Fruit fly (Drosophila melanogaster) whole organism, embryonic: Measurements from ENCODE around the gene plx.

Experiments used
- Abd-B ChIP-seq: fragments of 200-800 bp; sonication (Bioruptor generic); optimal IDR thresholded peaks from 2 replicates; lab custom pipeline; 2018; ENCODE audit warnings: missing biosample characterization, mild to moderate bottlenecking, missing genetic modification characterization, moderate library complexity
- CG10565 ChIP-seq: fragments of 200-800 bp; sonication (Bioruptor generic); optimal IDR thresholded peaks from 3 replicates; lab custom pipeline; 2016; ENCODE audit warnings: missing biosample characterization, mild to moderate bottlenecking, missing genetic modification characterization
- CG10959 ChIP-seq: fragments of 200-800 bp; sonication (Bioruptor generic); IDR thresholded peaks from 2 replicates; pipeline ENCODE4 v1.3.6; 2022; ENCODE audit warnings: missing biosample characterization, missing genetic modification characterization
- CG11247 ChIP-seq: fragments of 200-800 bp; sonication (Bioruptor generic); IDR thresholded peaks from 2 replicates; pipeline ENCODE4 v1.3.6; 2022; ENCODE audit warnings: missing biosample characterization, missing genetic modification characterization
- CG11560 ChIP-seq: fragments of 200-800 bp; sonication (Bioruptor generic); IDR thresholded peaks from 3 replicates; pipeline ENCODE4 v1.3.6; 2022; ENCODE audit warnings: missing biosample characterization, missing genetic modification characterization
- CG14667 ChIP-seq: fragments of 200-800 bp; sonication (Bioruptor generic); IDR thresholded peaks from 2 replicates; pipeline ENCODE4 v1.3.6; 2022; ENCODE audit warnings: missing biosample characterization, missing genetic modification characterization
- CG1603 ChIP-seq: fragments of 200-800 bp; sonication (Bioruptor generic); optimal IDR thresholded peaks from 2 replicates; lab custom pipeline; 2019; ENCODE audit warnings: missing biosample characterization, mild to moderate bottlenecking, missing genetic modification characterization, moderate library complexity
- CG16813 ChIP-seq: fragments of 200-800 bp; sonication (Bioruptor generic); IDR thresholded peaks from 3 replicates; pipeline ENCODE4 v1.3.6; 2022; ENCODE audit warnings: missing biosample characterization, missing genetic modification characterization; ENCODE audit not compliant: partially characterized antibody
- CG17568 ChIP-seq: fragments of 200-800 bp; sonication (Bioruptor generic); optimal IDR thresholded peaks from 2 replicates; lab custom pipeline; 2018; ENCODE audit warnings: missing biosample characterization, mild to moderate bottlenecking, missing genetic modification characterization, moderate library complexity
- CG17912 ChIP-seq: fragments of 200-800 bp; sonication (Bioruptor generic); optimal IDR thresholded peaks from 2 replicates; lab custom pipeline; 2018; ENCODE audit warnings: missing biosample characterization, mild to moderate bottlenecking, missing genetic modification characterization
- CG18262 ChIP-seq: fragments of 200-800 bp; optimal IDR thresholded peaks from 3 replicates; lab custom pipeline; 2019; ENCODE audit warnings: missing biosample characterization, mild to moderate bottlenecking, missing genetic modification characterization, moderate library complexity
- CG18476 ChIP-seq: fragments of 200-800 bp; sonication (Bioruptor generic); optimal IDR thresholded peaks from 2 replicates; lab custom pipeline; 2016; ENCODE audit warnings: missing biosample characterization, mild to moderate bottlenecking, missing genetic modification characterization
- CG2712 ChIP-seq: fragments of 200-800 bp; optimal IDR thresholded peaks from 3 replicates; lab custom pipeline; 2019; ENCODE audit warnings: missing biosample characterization, mild to moderate bottlenecking, missing genetic modification characterization, moderate library complexity
- CG30020 ChIP-seq: fragments of 200-800 bp; optimal IDR thresholded peaks from 2 replicates; lab custom pipeline; 2019; ENCODE audit warnings: missing biosample characterization, mild to moderate bottlenecking, missing genetic modification characterization, moderate library complexity
- CG31441 ChIP-seq: fragments of 200-800 bp; sonication (Bioruptor generic); IDR thresholded peaks from 2 replicates; pipeline ENCODE4 v1.3.6; 2022; ENCODE audit warnings: missing biosample characterization, missing genetic modification characterization
- CG3163 ChIP-seq: fragments of 200-800 bp; sonication (Bioruptor generic); optimal IDR thresholded peaks from 3 replicates; lab custom pipeline; 2016; ENCODE audit warnings: missing biosample characterization, missing genetic modification characterization
- CG3281 ChIP-seq: fragments of 200-800 bp; sonication (Bioruptor generic); optimal IDR thresholded peaks from 3 replicates; lab custom pipeline; 2017; ENCODE audit warnings: missing biosample characterization, mild to moderate bottlenecking, missing genetic modification characterization
- CG33213 ChIP-seq: fragments of 200-800 bp; sonication (Bioruptor generic); optimal IDR thresholded peaks from 3 replicates; lab custom pipeline; 2016; ENCODE audit warnings: missing biosample characterization, missing genetic modification characterization
- CG33557 ChIP-seq: fragments of 200-800 bp; sonication (Bioruptor generic); optimal IDR thresholded peaks from 2 replicates; lab custom pipeline; 2019; ENCODE audit warnings: missing biosample characterization, mild to moderate bottlenecking, missing genetic modification characterization, moderate library complexity
- CG34422 ChIP-seq: fragments of 200-800 bp; sonication (Bioruptor generic); IDR thresholded peaks from 3 replicates; pipeline ENCODE4 v1.3.6; 2022; ENCODE audit warnings: missing biosample characterization, missing genetic modification characterization
- CG5953 ChIP-seq: fragments of 200-800 bp; sonication (Bioruptor generic); IDR thresholded peaks from 2 replicates; pipeline ENCODE4 v1.3.6; 2022; ENCODE audit warnings: missing biosample characterization, missing genetic modification characterization
- CG6765 ChIP-seq: fragments of 200-800 bp; sonication (Bioruptor generic); optimal IDR thresholded peaks from 3 replicates; lab custom pipeline; 2017; ENCODE audit warnings: missing biosample characterization, mild to moderate bottlenecking, missing genetic modification characterization
- CG7357 ChIP-seq: fragments of 200-800 bp; sonication (Bioruptor generic); IDR thresholded peaks from 3 replicates; pipeline ENCODE4 v1.3.6; 2022; ENCODE audit warnings: missing biosample characterization, missing genetic modification characterization
- CTCF ChIP-seq: fragments of 200-800 bp; sonication (Bioruptor generic); optimal IDR thresholded peaks from 2 replicates; lab custom pipeline; 2017; ENCODE audit warnings: missing biosample characterization, mild to moderate bottlenecking, missing genetic modification characterization, moderate library complexity
- Doc2 ChIP-seq: fragments of 200-800 bp; sonication (Bioruptor generic); IDR thresholded peaks from 2 replicates; pipeline ENCODE4 v1.3.6; 2022; ENCODE audit warnings: missing biosample characterization, missing genetic modification characterization
- Doc3 ChIP-seq: fragments of 200-800 bp; sonication (Bioruptor generic); IDR thresholded peaks from 3 replicates; pipeline ENCODE4 v1.3.6; 2022; ENCODE audit warnings: missing biosample characterization, missing genetic modification characterization; ENCODE audit not compliant: partially characterized antibody
- E2f1 ChIP-seq: fragments of 200-800 bp; sonication (Bioruptor generic); IDR thresholded peaks from 2 replicates; pipeline ENCODE4 v1.3.6; 2022; ENCODE audit warnings: missing biosample characterization, missing genetic modification characterization
- ERR ChIP-seq: fragments of 200-800 bp; sonication (Bioruptor generic); optimal IDR thresholded peaks from 2 replicates; lab custom pipeline; 2016; ENCODE audit warnings: missing biosample characterization, missing genetic modification characterization
- Lhr ChIP-seq: fragments of 200-800 bp; sonication (Bioruptor generic); optimal IDR thresholded peaks from 3 replicates; lab custom pipeline; 2017; ENCODE audit warnings: mild to moderate bottlenecking, missing biosample characterization, missing genetic modification reagents, missing genetic modification characterization
- Mad ChIP-seq: fragments of 200-800 bp; sonication (Bioruptor generic); optimal IDR thresholded peaks from 2 replicates; lab custom pipeline; 2016; ENCODE audit warnings: missing biosample characterization, missing genetic modification characterization
- Mes4 ChIP-seq: fragments of 200-800 bp; sonication (Bioruptor generic); optimal IDR thresholded peaks from 2 replicates; lab custom pipeline; 2016; ENCODE audit warnings: missing biosample characterization, missing genetic modification characterization
- NfI ChIP-seq: fragments of 200-800 bp; sonication (Bioruptor generic); optimal IDR thresholded peaks from 3 replicates; lab custom pipeline; 2018; ENCODE audit warnings: missing biosample characterization, mild to moderate bottlenecking, missing genetic modification characterization, moderate library complexity
- Opbp ChIP-seq: fragments of 200-800 bp; sonication (Bioruptor generic); IDR thresholded peaks from 3 replicates; pipeline ENCODE4 v1.3.6; 2022; ENCODE audit warnings: missing biosample characterization, missing genetic modification characterization; ENCODE audit not compliant: partially characterized antibody
- Pdp1 ChIP-seq, 2 experiments: fragments of 200-800 bp; sonication (Bioruptor generic); optimal IDR thresholded peaks; 3 replicates each; lab custom pipeline; 2016; ENCODE audit warnings: missing biosample characterization in 2 of 2, missing genetic modification characterization in 2 of 2, mild to moderate bottlenecking in 1 of 2, moderate library complexity in 1 of 2
- Poxn ChIP-seq: fragments of 200-800 bp; sonication (Bioruptor generic); IDR thresholded peaks from 2 replicates; pipeline ENCODE4 v1.3.6; 2022; ENCODE audit warnings: missing biosample characterization, missing genetic modification characterization
- Ravus ChIP-seq: fragments of 200-800 bp; sonication (Bioruptor generic); IDR thresholded peaks from 2 replicates; pipeline ENCODE4 v1.3.6; 2022; ENCODE audit warnings: missing biosample characterization, missing genetic modification characterization
- Rfx ChIP-seq: fragments of 200-800 bp; sonication (Bioruptor generic); IDR thresholded peaks from 2 replicates; pipeline ENCODE4 v1.3.6; 2022; ENCODE audit warnings: missing biosample characterization, missing genetic modification characterization
- Sin3A ChIP-seq: fragments of >200 bp; optimal IDR thresholded peaks from 2 replicates; lab custom pipeline; 2018
- Xbp1 ChIP-seq: fragments of 200-800 bp; sonication (Bioruptor generic); optimal IDR thresholded peaks from 3 replicates; lab custom pipeline; 2016; ENCODE audit warnings: missing biosample characterization, mild to moderate bottlenecking, missing genetic modification characterization
- br ChIP-seq: fragments of >200 bp; optimal IDR thresholded peaks from 2 replicates; lab custom pipeline; 2017
- dmrt99B ChIP-seq: fragments of 200-800 bp; sonication (Bioruptor generic); optimal IDR thresholded peaks from 2 replicates; lab custom pipeline; 2018; ENCODE audit warnings: missing biosample characterization, mild to moderate bottlenecking, missing genetic modification characterization, moderate library complexity
- gfzf ChIP-seq: fragments of 200-800 bp; sonication (Bioruptor generic); optimal IDR thresholded peaks from 2 replicates; lab custom pipeline; 2016; ENCODE audit warnings: missing biosample characterization, mild to moderate bottlenecking, missing genetic modification characterization, moderate library complexity
- gsb-n ChIP-seq: fragments of 200-800 bp; sonication (Bioruptor generic); optimal IDR thresholded peaks from 3 replicates; lab custom pipeline; 2018; ENCODE audit warnings: missing biosample characterization, mild to moderate bottlenecking, missing genetic modification characterization
- hth ChIP-seq: fragments of >200 bp; optimal IDR thresholded peaks from 2 replicates; lab custom pipeline; 2017; ENCODE audit warnings: inconsistent platforms
- inv ChIP-seq: fragments of 200-800 bp; sonication (Bioruptor generic); IDR thresholded peaks from 2 replicates; pipeline ENCODE4 v1.3.6; 2022; ENCODE audit warnings: missing biosample characterization, missing genetic modification characterization; ENCODE audit not compliant: partially characterized antibody
- ken ChIP-seq: fragments of 200-800 bp; sonication (Bioruptor generic); IDR thresholded peaks from 3 replicates; pipeline ENCODE4 v1.3.6; 2022; ENCODE audit warnings: missing biosample characterization, missing genetic modification characterization
- repo ChIP-seq: fragments of 200-800 bp; sonication (Bioruptor generic); optimal IDR thresholded peaks from 2 replicates; lab custom pipeline; 2016; ENCODE audit warnings: missing biosample characterization, missing genetic modification characterization
- slou ChIP-seq: fragments of 200-800 bp; sonication (Bioruptor generic); optimal IDR thresholded peaks from 3 replicates; lab custom pipeline; 2016; ENCODE audit warnings: missing biosample characterization, missing genetic modification characterization
- tio ChIP-seq: fragments of 200-800 bp; sonication (Bioruptor generic); optimal IDR thresholded peaks from 2 replicates; lab custom pipeline; 2017; ENCODE audit warnings: missing biosample characterization, missing genetic modification characterization, inconsistent platforms
- unc-4 ChIP-seq: fragments of 200-800 bp; sonication (Bioruptor generic); IDR thresholded peaks from 2 replicates; pipeline ENCODE4 v1.3.6; 2022; ENCODE audit warnings: missing biosample characterization, missing genetic modification characterization; ENCODE audit not compliant: partially characterized antibody
- zen ChIP-seq: fragments of 200-800 bp; sonication (Bioruptor generic); optimal IDR thresholded peaks from 3 replicates; lab custom pipeline; 2018; ENCODE audit warnings: missing biosample characterization, mild to moderate bottlenecking, missing genetic modification characterization, moderate library complexity
- zfh1 ChIP-seq: fragments of 200-800 bp; sonication (Bioruptor generic); IDR thresholded peaks from 3 replicates; pipeline ENCODE4 v1.3.6; 2022; ENCODE audit warnings: missing biosample characterization, missing genetic modification characterization

Gene plx

dm6 chr3R:5654692-5655181, 30.9 kb upstream of the plx start, which contains the start of the genes elm and MED27 (continued):
- TF ChIP-seq Abd-B (GFP tag; lab: Kevin White, UChicago) (peak; percentile 97), Doc3 (peak; percentile 96), ERR (peak; percentile 76), Mad (peak; percentile 94), CG17568 (GFP tag; lab: Kevin White, UChicago) (no peak), dmrt99B (tag; lab: Kevin White, UChicago) (no peak), CG17912 (GFP tag; lab: Kevin White, UChicago) (no peak), gsb-n (tag; lab: Kevin White, UChicago) (no peak), inv (GFP tag; lab: Robert Waterston, UW) (peak; percentile 94), Sin3A (peak; percentile 95), CG7357 (peak; percentile 87), hth (lab: Kevin White, UChicago) (no peak), CG6765 (GFP tag; lab: Kevin White, UChicago) (peak; percentile 64), CG10565 (peak; percentile 38), CG3163 (GFP tag; lab: Kevin White, UChicago) (peak; percentile 70), CG18476 (peak; percentile 92), unc-4 (GFP tag; lab: Robert Waterston, UW) (peak; percentile 95), Mes4 (GFP tag; lab: Kevin White, UChicago) (peak; percentile 84), Xbp1 (GFP tag; lab: Kevin White, UChicago) (peak; percentile 98), CG18262 (tag; lab: Kevin White, UChicago) (peak; percentile 89), CG10959 (GFP tag; lab: Robert Waterston, UW) (peak; percentile 86), slou (peak; percentile 93), CG16813 (GFP tag; lab: Robert Waterston, UW) (peak; percentile 98), zfh1 (GFP tag; lab: Robert Waterston, UW) (peak; percentile 94), Lhr (GFP tag; lab: Kevin White, UChicago) (peak; percentile 92), CG14667 (GFP tag; lab: Robert Waterston, UW) (peak; percentile 92), CG3281 (GFP tag; lab: Kevin White, UChicago) (peak; percentile 85), Rfx (GFP tag; lab: Robert Waterston, UW) (peak; percentile 96), br (lab: Kevin White, UChicago) (no peak), CG33213 (GFP tag; lab: Kevin White, UChicago) (peak; percentile 94), CG1603 (tag; lab: Kevin White, UChicago) (peak; percentile 63), NfI (peak; percentile 90), CG2712 (tag; lab: Kevin White, UChicago) (peak; percentile 95), CG30020 (tag; lab: Kevin White, UChicago) (peak; percentile 85), Opbp (GFP tag; lab: Robert Waterston, UW) (peak; percentile 83), CG33557 (peak; percentile 88), Pdp1 (GFP tag; optimal IDR thresholded peaks at IDR 0.05; lab: Kevin White, UChicago) (peak; percentile 91 to 96), Poxn (GFP tag; lab: Robert Waterston, UW) (peak; percentile 69; the same call in 1 of the 2 replicates), Doc2 (GFP tag; lab: Robert Waterston, UW) (peak; percentile 72), zen (peak; percentile 94), gfzf (peak; percentile 89), CG34422 (GFP tag; lab: Robert Waterston, UW) (peak; percentile 95), E2f1 (GFP tag; lab: Robert Waterston, UW) (peak; percentile 92), repo (GFP tag; lab: Kevin White, UChicago) (peak; percentile 62), Ravus (peak; percentile 71), ken (GFP tag; lab: Robert Waterston, UW) (peak; percentile 94), CG31441 (GFP tag; lab: Robert Waterston, UW) (peak; percentile 90), tio (GFP tag; lab: Kevin White, UChicago) (no peak), CG5953 (GFP tag; lab: Robert Waterston, UW) (peak; percentile 71; the same call in 1 of the 2 replicates), CTCF (GFP tag; lab: Kevin White, UChicago) (no peak), CG11247 (GFP tag; lab: Robert Waterston, UW) (peak; percentile 91), CG11560 (tag; lab: Robert Waterston, UW) (peak; percentile 83)
